In the genomic region with DNA sequence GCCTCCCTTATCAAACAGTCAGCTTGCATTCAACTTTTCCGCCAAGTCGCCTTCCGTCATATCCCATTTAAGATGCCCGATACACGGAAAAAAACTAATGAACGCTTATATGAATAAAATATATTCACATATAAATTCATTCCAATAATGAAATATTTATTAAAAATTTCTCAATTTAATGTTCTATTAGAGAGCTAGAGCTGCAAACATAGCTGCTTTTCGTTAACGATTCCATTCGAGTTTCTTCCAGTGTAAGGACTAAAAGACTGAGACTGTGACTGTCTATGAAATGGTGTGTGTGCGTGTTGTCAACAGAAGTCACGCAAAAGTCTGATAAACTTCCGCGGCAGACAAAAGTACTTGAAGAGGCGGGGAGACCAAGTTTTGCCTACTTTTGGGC, we compare ENCODE assay signal across 1 fruit fly cellular context.
TF ChIP-seq lines count a peak whose summit lies in the region.

No protein-coding gene starts in this region.

TF ChIP-seq in whole organism, embryonic, 481 proteins besides CTCF, POLR2A, EP300 and RAD21 (continued from another document and continues in another):
- TF ChIP-seq Drgx (GFP tag; IDR thresholded peaks at IDR 0.05; lab: Robert Waterston, UW) (peak; percentile 14; the same call in 1 of the 2 replicates), vnd (GFP tag; IDR thresholded peaks at IDR 0.05; lab: Robert Waterston, UW; ENCODE audit: partially characterized antibody) (no peak), CG18619 (GFP tag; optimal IDR thresholded peaks at IDR 0.05; lab: Kevin White, UChicago) (peak; percentile 29), CG1233 (GFP tag; optimal IDR thresholded peaks at IDR 0.05; lab: Kevin White, UChicago) (peak; percentile 24), bcd (GFP tag; optimal IDR thresholded peaks at IDR 0.05; lab: Kevin White, UChicago) (peak; percentile 31), eyg (GFP tag; optimal IDR thresholded peaks at IDR 0.05; lab: Kevin White, UChicago) (no peak), tgo (GFP tag; IDR thresholded peaks at IDR 0.05; lab: Robert Waterston, UW) (peak; percentile 26; the same call in 1 of the 3 replicates), NfI (GFP tag; optimal IDR thresholded peaks at IDR 0.05; lab: Kevin White, UChicago) (peak; percentile 42), Bteb2 (GFP tag; optimal IDR thresholded peaks at IDR 0.05; lab: Kevin White, UChicago) (no peak), E2f1 (GFP tag; IDR thresholded peaks at IDR 0.05; lab: Robert Waterston, UW) (0 out of 2 replicates have a peak, but pooled peaks have one; percentile 30), CG15269 (tag; optimal IDR thresholded peaks at IDR 0.05; lab: Kevin White, UChicago) (peak; percentile 58), CG10267 (tag; optimal IDR thresholded peaks at IDR 0.05; lab: Kevin White, UChicago) (peak; percentile 29), cad (GFP tag; optimal IDR thresholded peaks at IDR 0.05; lab: Kevin White, UChicago) (no peak), E2f2 (GFP tag; IDR thresholded peaks at IDR 0.05; lab: Robert Waterston, UW) (0 out of 2 replicates have a peak, but pooled peaks have one; percentile 24), CG14014 (GFP tag; IDR thresholded peaks at IDR 0.05; lab: Robert Waterston, UW) (peak; percentile 39; the same call in 1 of the 2 replicates), nau (GFP tag; optimal IDR thresholded peaks at IDR 0.05; lab: Kevin White, UChicago) (peak; percentile 33), z (GFP tag; IDR thresholded peaks at IDR 0.05; lab: Robert Waterston, UW) (no peak), exex (tag; optimal IDR thresholded peaks at IDR 0.05; lab: Kevin White, UChicago) (peak; percentile 6), CG17385 (GFP tag; optimal IDR thresholded peaks at IDR 0.05; lab: Kevin White, UChicago) (peak; percentile 36), ase (GFP tag; IDR thresholded peaks at IDR 0.05; lab: Robert Waterston, UW) (no peak), wdn (GFP tag; IDR thresholded peaks at IDR 0.05; lab: Robert Waterston, UW) (peak; percentile 4; the same call in 1 of the 2 replicates), trem (tag; optimal IDR thresholded peaks at IDR 0.05; lab: Kevin White, UChicago) (no peak), CG1792 (GFP tag; optimal IDR thresholded peaks at IDR 0.05; lab: Kevin White, UChicago) (no peak), Med (GFP tag; lab: Kevin White, UChicago) (peak; percentile 64), CG2678 (tag; optimal IDR thresholded peaks at IDR 0.05; lab: Kevin White, UChicago) (peak; percentile 71), cato (GFP tag; optimal IDR thresholded peaks at IDR 0.05; lab: Kevin White, UChicago; ENCODE audit: borderline replicate concordance) (no peak), CG6689 (GFP tag; IDR thresholded peaks at IDR 0.05; lab: Robert Waterston, UW) (peak; percentile 65; the same call in 1 of the 2 replicates), CG6254 (GFP tag; optimal IDR thresholded peaks at IDR 0.05; lab: Kevin White, UChicago) (no peak), Rx (GFP tag; IDR thresholded peaks at IDR 0.05; lab: Robert Waterston, UW) (no peak; the same call in 1 of the 2 replicates), Xrp1 (GFP tag; IDR thresholded peaks at IDR 0.05; lab: Robert Waterston, UW) (peak; percentile 48; the same call in 1 of the 2 replicates), CG18764 (GFP tag; optimal IDR thresholded peaks at IDR 0.05; lab: Kevin White, UChicago) (peak; percentile 7), CG10462 (GFP tag; optimal IDR thresholded peaks at IDR 0.05; lab: Kevin White, UChicago) (no peak), CG10209 (GFP tag; optimal IDR thresholded peaks at IDR 0.05; lab: Kevin White, UChicago) (peak; percentile 39), Sox100B (GFP tag; optimal IDR thresholded peaks at IDR 0.05; lab: Kevin White, UChicago) (peak; percentile 43), fd3F (GFP tag; optimal IDR thresholded peaks at IDR 0.05; lab: Kevin White, UChicago) (peak; percentile 34), CG4360 (GFP tag; IDR thresholded peaks at IDR 0.05; lab: Robert Waterston, UW) (no peak), CG10366 (GFP tag; IDR thresholded peaks at IDR 0.05; lab: Robert Waterston, UW) (peak; percentile 28; the same call in 1 of the 2 replicates), tin (GFP tag; optimal IDR thresholded peaks at IDR 0.05; lab: Kevin White, UChicago) (peak; percentile 19), CG17361 (GFP tag; IDR thresholded peaks at IDR 0.05; lab: Robert Waterston, UW) (peak; percentile 54; the same call in 1 of the 3 replicates), CG4424 (GFP tag; optimal IDR thresholded peaks at IDR 0.05; lab: Kevin White, UChicago) (peak; percentile 28), CG17829 (tag; optimal IDR thresholded peaks at IDR 0.05; lab: Kevin White, UChicago) (peak; percentile 30), Nf-YA (GFP tag; IDR thresholded peaks at IDR 0.05; lab: Robert Waterston, UW) (no peak), Max (GFP tag; optimal IDR thresholded peaks at IDR 0.05; lab: Kevin White, UChicago) (no peak), h (optimal IDR thresholded peaks at IDR 0.05; lab: Kevin White, UChicago) (no peak), slbo (GFP tag; IDR thresholded peaks at IDR 0.05; lab: Robert Waterston, UW) (peak; percentile 53), CG10654 (GFP tag; optimal IDR thresholded peaks at IDR 0.05; lab: Kevin White, UChicago) (peak; percentile 20), D19A (tag; optimal IDR thresholded peaks at IDR 0.05; lab: Kevin White, UChicago) (peak; percentile 23), Hr3 (GFP tag; optimal IDR thresholded peaks at IDR 0.05; lab: Kevin White, UChicago) (no peak), CG9817 (tag; optimal IDR thresholded peaks at IDR 0.05; lab: Kevin White, UChicago) (peak; percentile 20), Sox102F (GFP tag; optimal IDR thresholded peaks at IDR 0.05; lab: Kevin White, UChicago) (peak; percentile 61), chm (GFP tag; IDR thresholded peaks at IDR 0.05; lab: Robert Waterston, UW) (peak; percentile 61; the same call in 1 of the 2 replicates), zfh1 (GFP tag; IDR thresholded peaks at IDR 0.05; lab: Robert Waterston, UW) (no peak), CG8478 (optimal IDR thresholded peaks at IDR 0.05; lab: Kevin White, UChicago) (no peak), sqz (GFP tag; optimal IDR thresholded peaks at IDR 0.05; lab: Kevin White, UChicago) (peak; percentile 2), lilli (GFP tag; optimal IDR thresholded peaks at IDR 0.05; lab: Kevin White, UChicago) (peak; percentile 16), Sry-δ (GFP tag; optimal IDR thresholded peaks at IDR 0.05; lab: Kevin White, UChicago) (no peak), CG12942 (GFP tag; optimal IDR thresholded peaks at IDR 0.05; lab: Kevin White, UChicago) (peak; percentile 4), CG12769 (tag; optimal IDR thresholded peaks at IDR 0.05; lab: Kevin White, UChicago) (peak; percentile 15), CG18011 (GFP tag; optimal IDR thresholded peaks at IDR 0.05; lab: Kevin White, UChicago) (no peak), CG8765 (GFP tag; IDR thresholded peaks at IDR 0.05; lab: Robert Waterston, UW) (no peak), Hmr (GFP tag; optimal IDR thresholded peaks at IDR 0.05; lab: Kevin White, UChicago) (peak; percentile 62), dpn (GFP tag; optimal IDR thresholded peaks at IDR 0.05; lab: Kevin White, UChicago) (peak in 1 of 2 experiments; percentile 34), repo (GFP tag; optimal IDR thresholded peaks at IDR 0.05; lab: Kevin White, UChicago) (no peak), Meics (GFP tag; optimal IDR thresholded peaks at IDR 0.05; lab: Kevin White, UChicago) (peak; percentile 57), Abd-B (GFP tag; optimal IDR thresholded peaks at IDR 0.05; lab: Kevin White, UChicago) (peak; percentile 45), CG31441 (GFP tag; IDR thresholded peaks at IDR 0.05; lab: Robert Waterston, UW) (peak; percentile 63), Fer1 (GFP tag; optimal IDR thresholded peaks at IDR 0.05; lab: Kevin White, UChicago) (peak; percentile 78), Aef1 (GFP tag; IDR thresholded peaks at IDR 0.05; lab: Robert Waterston, UW) (no peak; the same call in 2 of the 3 replicates), CG4707 (GFP tag; optimal IDR thresholded peaks at IDR 0.05; lab: Kevin White, UChicago) (peak; percentile 29), CG18599 (GFP tag; optimal IDR thresholded peaks at IDR 0.05; lab: Kevin White, UChicago) (peak; percentile 82), grau (tag; optimal IDR thresholded peaks at IDR 0.05; lab: Kevin White, UChicago) (peak; percentile 58), row (GFP tag; IDR thresholded peaks at IDR 0.05; lab: Robert Waterston, UW) (peak; percentile 65), CG3281 (GFP tag; optimal IDR thresholded peaks at IDR 0.05; lab: Kevin White, UChicago) (peak; percentile 66), corto (GFP tag; optimal IDR thresholded peaks at IDR 0.05; lab: Kevin White, UChicago) (no peak), esg (GFP tag; conservative IDR thresholded peaks at IDR 0.05; lab: Robert Waterston, UW) (0 out of 2 replicates have a peak, but pooled peaks have one; percentile 20), Nf-YB (GFP tag; optimal IDR thresholded peaks at IDR 0.05; lab: Kevin White, UChicago) (no peak), Atf6 (GFP tag; IDR thresholded peaks at IDR 0.05; lab: Robert Waterston, UW) (peak; percentile 48; the same call in 1 of the 2 replicates), pan (optimal IDR thresholded peaks at IDR 0.05; lab: Kevin White, UChicago) (no peak), pan (GFP tag; optimal IDR thresholded peaks at IDR 0.05 in 1 of 2, IDR thresholded peaks at IDR 0.05 in 1 of 2) (peak in 1 of 2 experiments; percentile 48), ci (GFP tag; IDR thresholded peaks at IDR 0.05; lab: Robert Waterston, UW) (peak; percentile 56; the same call in 1 of the 3 replicates), CG12104 (GFP tag; optimal IDR thresholded peaks at IDR 0.05; lab: Kevin White, UChicago) (no peak), so (GFP tag; IDR thresholded peaks at IDR 0.05; lab: Robert Waterston, UW) (no peak), dm (GFP tag; optimal IDR thresholded peaks at IDR 0.05; lab: Kevin White, UChicago) (no peak), psq (GFP tag; optimal IDR thresholded peaks at IDR 0.05; lab: Kevin White, UChicago) (no peak), az2 (GFP tag; optimal IDR thresholded peaks at IDR 0.05; lab: Kevin White, UChicago) (peak; percentile 33), CG13775 (GFP tag; optimal IDR thresholded peaks at IDR 0.05; lab: Kevin White, UChicago) (peak; percentile 38), Dad (GFP tag; optimal IDR thresholded peaks at IDR 0.05; lab: Kevin White, UChicago) (no peak), B-H1 (GFP tag; IDR thresholded peaks at IDR 0.05; lab: Robert Waterston, UW) (peak; percentile 33; the same call in 2 of the 3 replicates), CG12659 (GFP tag; optimal IDR thresholded peaks at IDR 0.05; lab: Kevin White, UChicago) (peak; percentile 29), CG5953 (GFP tag; IDR thresholded peaks at IDR 0.05; lab: Robert Waterston, UW) (no peak), CG31388 (GFP tag; optimal IDR thresholded peaks at IDR 0.05; lab: Kevin White, UChicago) (no peak), Blimp-1 (GFP tag; optimal IDR thresholded peaks at IDR 0.05; lab: Kevin White, UChicago) (peak; percentile 47), H15 (GFP tag; IDR thresholded peaks at IDR 0.05; lab: Robert Waterston, UW) (no peak), tap (tag; optimal IDR thresholded peaks at IDR 0.05; lab: Kevin White, UChicago) (peak; percentile 28), CG9932 (GFP tag; IDR thresholded peaks at IDR 0.05; lab: Robert Waterston, UW) (peak; percentile 16; the same call in 1 of the 2 replicates), CG8924 (tag; optimal IDR thresholded peaks at IDR 0.05; lab: Kevin White, UChicago) (no peak), CG11695 (GFP tag; IDR thresholded peaks at IDR 0.05; lab: Robert Waterston, UW) (0 out of 3 replicates have a peak, but pooled peaks have one; percentile 52), Hr51 (GFP tag; optimal IDR thresholded peaks at IDR 0.05; lab: Kevin White, UChicago) (peak in 1 of 2 experiments; percentile 69), CG16813 (GFP tag; IDR thresholded peaks at IDR 0.05; lab: Robert Waterston, UW; ENCODE audit: partially characterized antibody) (no peak), HHEX (GFP tag; optimal IDR thresholded peaks at IDR 0.05; lab: Kevin White, UChicago) (peak; percentile 52), CG6683 (GFP tag; optimal IDR thresholded peaks at IDR 0.05; lab: Kevin White, UChicago) (peak; percentile 34), Xbp1 (GFP tag; optimal IDR thresholded peaks at IDR 0.05; lab: Kevin White, UChicago) (peak; percentile 48), ewg (GFP tag; optimal IDR thresholded peaks at IDR 0.05; lab: Kevin White, UChicago) (no peak), unpg (GFP tag; optimal IDR thresholded peaks at IDR 0.05; lab: Kevin White, UChicago) (peak; percentile 42), Jarid2 (GFP tag; optimal IDR thresholded peaks at IDR 0.05; lab: Kevin White, UChicago) (peak; percentile 1), gem (tag; optimal IDR thresholded peaks at IDR 0.05; lab: Kevin White, UChicago) (peak; percentile 72), Eip74EF (GFP tag; optimal IDR thresholded peaks at IDR 0.05; lab: Kevin White, UChicago) (peak in 1 of 2 experiments; percentile 4), CG7556 (GFP tag; optimal IDR thresholded peaks at IDR 0.05; lab: Kevin White, UChicago) (peak; percentile 65), sens-2 (GFP tag; IDR thresholded peaks at IDR 0.05; lab: Robert Waterston, UW) (no peak), CG11504 (tag; optimal IDR thresholded peaks at IDR 0.05; lab: Kevin White, UChicago) (peak; percentile 77), Asciz (GFP tag; optimal IDR thresholded peaks at IDR 0.05; lab: Kevin White, UChicago) (peak; percentile 22), scrt (GFP tag; optimal IDR thresholded peaks at IDR 0.05; lab: Kevin White, UChicago) (peak; percentile 57), mld (GFP tag; IDR thresholded peaks at IDR 0.05; lab: Robert Waterston, UW; ENCODE audit: partially characterized antibody) (no peak), Bgb (GFP tag; IDR thresholded peaks at IDR 0.05; lab: Robert Waterston, UW; ENCODE audit: partially characterized antibody) (no peak), CG13424 (tag; optimal IDR thresholded peaks at IDR 0.05; lab: Kevin White, UChicago) (peak; percentile 57), sisA (GFP tag; IDR thresholded peaks at IDR 0.05; lab: Robert Waterston, UW) (peak; percentile 52), Awh (GFP tag; IDR thresholded peaks at IDR 0.05; lab: Robert Waterston, UW) (0 out of 2 replicates have a peak, but pooled peaks have one; percentile 35), CG17359 (tag; optimal IDR thresholded peaks at IDR 0.05; lab: Kevin White, UChicago) (peak; percentile 63), abd-A (tag; optimal IDR thresholded peaks at IDR 0.05; lab: Kevin White, UChicago) (no peak), CG4404 (GFP tag; IDR thresholded peaks at IDR 0.05; lab: Robert Waterston, UW) (no peak), Ptx1 (GFP tag; IDR thresholded peaks at IDR 0.05; lab: Robert Waterston, UW) (peak; percentile 43), br (optimal IDR thresholded peaks at IDR 0.05; lab: Kevin White, UChicago) (no peak), CG7839 (tag; optimal IDR thresholded peaks at IDR 0.05; lab: Kevin White, UChicago) (peak; percentile 63), CG10147 (GFP tag; optimal IDR thresholded peaks at IDR 0.05; lab: Kevin White, UChicago) (peak; percentile 34)
